Fruit fly (Drosophila melanogaster): ENCODE results near the gene CheA87a.

The CheA87a gene

DNA sequence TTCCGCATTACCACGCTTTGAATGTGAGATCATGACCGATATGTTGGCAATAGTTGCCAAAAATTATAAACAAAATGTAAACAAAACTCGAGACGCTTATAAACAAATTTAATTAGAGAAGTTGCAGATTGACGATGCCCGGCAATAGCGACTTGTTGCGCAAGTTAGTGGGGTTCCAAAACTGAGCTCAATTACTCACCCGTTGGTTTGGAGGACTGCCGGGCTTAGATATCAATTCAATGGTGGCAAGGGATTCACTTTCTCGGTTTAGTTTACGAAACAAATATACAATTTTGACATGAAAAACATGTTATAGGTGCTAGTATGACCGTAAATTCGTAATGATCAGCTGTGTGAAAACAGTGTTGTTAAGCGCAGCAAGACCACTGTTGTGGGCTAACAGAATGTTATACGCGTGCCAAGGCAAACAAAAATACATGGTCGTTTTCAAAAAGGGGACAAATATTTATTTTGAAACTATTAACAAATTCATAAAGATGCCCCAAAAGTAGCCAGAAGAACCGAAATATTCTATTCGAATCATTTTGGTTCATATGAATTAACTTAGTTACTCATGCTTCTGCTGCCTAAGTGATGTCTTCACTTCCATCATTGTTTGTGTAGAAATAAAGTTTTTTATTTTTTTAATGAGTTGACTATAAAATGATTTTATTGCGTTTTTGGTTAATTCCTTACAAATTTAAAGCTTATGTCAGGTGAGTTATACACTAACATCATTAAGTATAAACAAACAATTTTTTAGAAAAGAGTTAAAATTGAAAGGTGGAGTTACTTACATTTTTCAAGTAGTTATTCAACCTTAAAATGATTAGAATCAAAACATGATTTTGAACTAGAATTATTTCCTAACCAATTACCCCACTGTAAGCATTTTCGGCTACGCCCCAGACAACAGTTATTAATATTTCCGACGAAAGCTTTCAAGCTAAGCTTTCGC lies 2.6 kb upstream of the CheA87a start, which contains the start of gene Elp6 (continued):
- TF ChIP-seq H2.0 (GFP tag; IDR thresholded peaks at IDR 0.05) (peak; percentile 74), bigmax (GFP tag; optimal IDR thresholded peaks at IDR 0.05) (no peak), maf-S (GFP tag; optimal IDR thresholded peaks at IDR 0.05) (peak; percentile 31), al (GFP tag; IDR thresholded peaks at IDR 0.05) (peak; percentile 35; the same call in 1 of the 2 replicates), Atf-2 (GFP tag; optimal IDR thresholded peaks at IDR 0.05) (peak; percentile 58), CG17612 (GFP tag; IDR thresholded peaks at IDR 0.05) (0 out of 2 replicates have a peak, but pooled peaks have one; percentile 10), caup (GFP tag; optimal IDR thresholded peaks at IDR 0.05; ENCODE audit: severe bottlenecking) (peak; percentile 71), CrebB (tag; optimal IDR thresholded peaks at IDR 0.05) (no peak), gro (GFP tag; optimal IDR thresholded peaks at IDR 0.05) (peak; percentile 44), z (GFP tag; IDR thresholded peaks at IDR 0.05) (no peak), danr (GFP tag; IDR thresholded peaks at IDR 0.05) (0 out of 2 replicates have a peak, but pooled peaks have one; percentile 43), dati (GFP tag; IDR thresholded peaks at IDR 0.05) (0 out of 2 replicates have a peak, but pooled peaks have one; percentile 35), CG10462 (GFP tag; optimal IDR thresholded peaks at IDR 0.05) (no peak), CG10147 (GFP tag; optimal IDR thresholded peaks at IDR 0.05) (peak; percentile 77), chinmo (GFP tag; IDR thresholded peaks at IDR 0.05; ENCODE audit: partially characterized antibody) (no peak), CG10274 (GFP tag; optimal IDR thresholded peaks at IDR 0.05) (peak; percentile 29), Usf (GFP tag; optimal IDR thresholded peaks at IDR 0.05) (peak; percentile 37), CG6813 (GFP tag; optimal IDR thresholded peaks at IDR 0.05) (peak; percentile 14), CG13894 (tag; optimal IDR thresholded peaks at IDR 0.05) (peak; percentile 32), CG6254 (GFP tag; optimal IDR thresholded peaks at IDR 0.05) (no peak), phol (tag; optimal IDR thresholded peaks at IDR 0.05) (peak; percentile 77), tio (GFP tag; optimal IDR thresholded peaks at IDR 0.05) (peak; percentile 82), CG9797 (GFP tag; optimal IDR thresholded peaks at IDR 0.05) (peak; percentile 59), ssp (GFP tag; IDR thresholded peaks at IDR 0.05) (peak; percentile 46)

DNA sequence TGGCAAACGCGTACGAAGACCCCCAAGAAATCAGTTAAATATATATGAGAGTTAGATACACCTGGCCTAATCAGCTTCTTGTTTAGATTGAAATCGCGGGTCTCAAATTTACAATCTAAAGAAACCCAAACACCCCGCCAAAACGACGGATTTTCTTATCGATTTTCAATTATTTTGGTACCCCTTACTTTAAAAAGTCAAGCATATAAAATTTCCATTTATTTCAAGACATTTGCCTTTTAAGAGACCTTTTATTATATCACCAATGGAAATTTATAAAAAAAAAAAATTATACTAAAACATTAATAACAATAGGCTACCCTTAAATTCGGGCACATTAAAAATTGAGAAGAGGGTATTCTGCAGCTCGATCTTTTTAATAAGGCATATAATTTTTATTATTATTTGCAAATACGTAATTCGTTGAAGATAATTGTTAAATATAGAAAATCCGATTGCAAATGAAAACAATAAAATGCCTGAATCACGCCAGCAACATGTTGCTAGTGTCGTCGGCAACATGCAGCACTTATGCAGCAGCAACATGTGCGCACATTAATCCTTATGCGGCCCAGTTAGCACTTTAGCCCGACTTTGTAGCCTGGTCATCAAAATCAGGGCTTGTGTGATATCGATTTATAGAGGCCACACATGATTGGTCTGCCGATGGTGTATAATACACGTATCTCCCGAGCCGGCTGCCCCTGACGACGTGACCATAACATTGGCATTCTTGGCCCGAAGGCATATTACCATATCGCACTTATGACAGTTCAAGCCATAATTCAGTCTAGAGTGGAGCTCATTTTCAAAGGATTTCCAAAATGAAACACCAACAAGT lies 2.6 kb downstream of the CheA87a start, which contains the start of the genes Lip3 and CG34309:
Gene Lip3 (minus strand): TSS at position 65 of the 841 bp plus-strand sequence.
Gene CG34309 (plus strand): TSS at position 791 of the 841 bp plus-strand sequence.
- TF ChIP-seq hb (GFP tag; IDR thresholded peaks at IDR 0.05; ENCODE audit: partially characterized antibody) (no peak), CG13424 (tag; optimal IDR thresholded peaks at IDR 0.05) (no peak), sug (tag; optimal IDR thresholded peaks at IDR 0.05) (peak; percentile 73), CG6689 (GFP tag; IDR thresholded peaks at IDR 0.05) (no peak), CG3281 (GFP tag; optimal IDR thresholded peaks at IDR 0.05) (peak; percentile 2), CG2678 (tag; optimal IDR thresholded peaks at IDR 0.05) (peak; percentile 44), CG32532 (GFP tag; IDR thresholded peaks at IDR 0.05) (no peak), ewg (GFP tag; optimal IDR thresholded peaks at IDR 0.05) (no peak), B-H2 (GFP tag; optimal IDR thresholded peaks at IDR 0.05) (no peak), CG17361 (GFP tag; IDR thresholded peaks at IDR 0.05) (no peak), CG2202 (tag; optimal IDR thresholded peaks at IDR 0.05) (no peak), zfh1 (GFP tag; IDR thresholded peaks at IDR 0.05) (no peak), C15 (GFP tag; IDR thresholded peaks at IDR 0.05) (no peak), YL-1 (GFP tag; optimal IDR thresholded peaks at IDR 0.05) (no peak), Myb (GFP tag; optimal IDR thresholded peaks at IDR 0.05) (no peak), NFAT (GFP tag; IDR thresholded peaks at IDR 0.05) (no peak), CG7963 (GFP tag; IDR thresholded peaks at IDR 0.05; ENCODE audit: partially characterized antibody) (no peak), CG4328 (GFP tag; optimal IDR thresholded peaks at IDR 0.05) (no peak), CG6654 (GFP tag; optimal IDR thresholded peaks at IDR 0.05) (no peak), CG10979 (tag; optimal IDR thresholded peaks at IDR 0.05) (no peak), CG11560 (tag; IDR thresholded peaks at IDR 0.05) (no peak), CG31365 (tag; optimal IDR thresholded peaks at IDR 0.05) (no peak), CG7271 (tag; optimal IDR thresholded peaks at IDR 0.05) (no peak)

Measured in whole organism, embryonic.